Worm (Caenorhabditis elegans) whole organism, early embryonic: ENCODE results near the gene nhx-9.

ENCODE experiments used
- B0310.2 ChIP-seq: sonication (generic microtip); optimal IDR thresholded peaks from 2 replicates; lab custom pipeline; 2016; ENCODE audit warnings: mild to moderate bottlenecking, missing genetic modification characterization, missing compliant biosample characterization
- F13C5.2 ChIP-seq: sonication (generic microtip); optimal IDR thresholded peaks from 2 replicates; lab custom pipeline; 2017; ENCODE audit warnings: mild to moderate bottlenecking, missing genetic modification characterization, inconsistent platforms, missing compliant biosample characterization
- aly-1 ChIP-seq: sonication (generic microtip); optimal IDR thresholded peaks from 2 replicates; lab custom pipeline; 2016; ENCODE audit warnings: missing genetic modification characterization, missing compliant biosample characterization
- ama-1 ChIP-seq: fragments of 150-350 bp; optimal IDR thresholded peaks from 2 replicates; lab custom pipeline; 2014
- ceh-13 ChIP-seq: fragments of 200-800 bp; sonication (Bioruptor generic); optimal IDR thresholded peaks from 2 replicates; lab custom pipeline; 2018; ENCODE audit warnings: mild to moderate bottlenecking, missing genetic modification characterization, missing compliant biosample characterization
- ceh-36 ChIP-seq: sonication (generic microtip); optimal IDR thresholded peaks from 2 replicates; lab custom pipeline; 2016; ENCODE audit warnings: missing genetic modification characterization, inconsistent platforms, missing compliant biosample characterization
- flt-1 ChIP-seq: fragments of 200-800 bp; sonication (Bioruptor generic); IDR thresholded peaks from 2 replicates; pipeline ENCODE4 v1.3.6; 2022; ENCODE audit warnings: missing genetic modification characterization, missing compliant biosample characterization
- hmg-4 ChIP-seq: fragments of 200-800 bp; sonication (Bioruptor generic); optimal IDR thresholded peaks from 2 replicates; lab custom pipeline; 2018; ENCODE audit warnings: mild to moderate bottlenecking, missing genetic modification characterization, missing compliant biosample characterization
- hnd-1 ChIP-seq: sonication (generic microtip); optimal IDR thresholded peaks from 2 replicates; lab custom pipeline; 2016; ENCODE audit warnings: missing genetic modification characterization, missing compliant biosample characterization
- pes-1 ChIP-seq: fragments of 200-800 bp; sonication (Bioruptor generic); IDR thresholded peaks from 2 replicates; pipeline ENCODE4 v1.3.6; 2022; ENCODE audit warnings: missing genetic modification reagents, missing genetic modification characterization, missing compliant biosample characterization
- scrt-1 ChIP-seq: fragments of 200-800 bp; sonication (Bioruptor generic); IDR thresholded peaks from 2 replicates; pipeline ENCODE4 v1.3.6; 2022; ENCODE audit warnings: missing genetic modification characterization, missing compliant biosample characterization
- sea-1 ChIP-seq: fragments of 200-800 bp; sonication (Bioruptor generic); conservative IDR thresholded peaks from 2 replicates; pipeline ENCODE4 v1.3.6; 2022; ENCODE audit warnings: missing genetic modification characterization, missing compliant biosample characterization
- tbx-11 ChIP-seq: fragments of 200-800 bp; sonication (Bioruptor generic); IDR thresholded peaks from 2 replicates; pipeline ENCODE4 v1.3.6; 2022; ENCODE audit warnings: missing genetic modification characterization, missing compliant biosample characterization
- tra-4 ChIP-seq: sonication (generic microtip); optimal IDR thresholded peaks from 2 replicates; lab custom pipeline; 2017; ENCODE audit warnings: missing genetic modification characterization, missing compliant biosample characterization

DNA sequence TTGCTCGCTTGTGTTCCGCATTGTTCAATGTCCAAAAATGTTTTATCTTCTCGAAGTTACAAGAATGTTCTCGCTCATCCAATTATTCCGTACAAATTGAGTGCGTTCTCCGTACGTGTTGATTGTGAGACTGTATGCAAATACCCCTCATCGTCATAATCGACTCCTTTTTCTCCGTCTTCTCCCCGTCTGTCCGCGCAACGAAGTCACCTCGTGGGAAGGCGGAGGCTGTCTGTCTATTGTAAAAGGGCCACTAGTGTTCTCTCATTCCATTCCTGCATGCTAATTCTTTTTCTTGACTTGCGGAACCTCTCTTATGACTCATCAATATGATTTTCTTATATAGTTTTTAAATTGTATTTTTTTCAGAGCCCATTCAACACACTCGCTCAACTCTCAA, 39.5 kb downstream of the nhx-9 start, which contains the start of gene ZK829.9:
- TF ChIP-seq hmg-4 (GFP tag; lab: Kevin White, UChicago) (no peak), tbx-11 (GFP tag; lab: Robert Waterston, UW) (no peak), aly-1 (tag; lab: Kevin White, UChicago) (no peak), pes-1 (no peak), ama-1 (lab: Kevin White, UChicago) (no peak), ceh-13 (no peak), flt-1 (GFP tag; lab: Robert Waterston, UW) (no peak), hnd-1 (tag; lab: Kevin White, UChicago) (no peak), tra-4 (no peak), B0310.2 (tag; lab: Kevin White, UChicago) (no peak), sea-1 (GFP tag; lab: Robert Waterston, UW) (no peak), F13C5.2 (no peak), ceh-36 (tag; lab: Kevin White, UChicago) (no peak), scrt-1 (GFP tag; lab: Robert Waterston, UW) (no peak)
